Fruit fly (Drosophila melanogaster) whole organism, embryonic: Measurements from ENCODE around the gene BOD1.

ENCODE experiments used
- ATbp ChIP-seq: fragments of 200-800 bp; sonication (Bioruptor generic); optimal IDR thresholded peaks from 2 replicates; lab custom pipeline; 2017; ENCODE audit warnings: missing biosample characterization, mild to moderate bottlenecking, missing genetic modification characterization, missing genetic modification reagents
- Aef1 ChIP-seq: fragments of 200-800 bp; sonication (Bioruptor generic); IDR thresholded peaks from 3 replicates; pipeline ENCODE4 v1.3.6; 2022; ENCODE audit warnings: missing biosample characterization, missing genetic modification characterization
- CG10321 ChIP-seq: fragments of 200-800 bp; sonication (Bioruptor generic); IDR thresholded peaks from 2 replicates; pipeline ENCODE4 v1.3.6; 2022; ENCODE audit warnings: missing biosample characterization, missing genetic modification characterization
- CG11093 ChIP-seq: fragments of 200-800 bp; sonication (Bioruptor generic); IDR thresholded peaks from 3 replicates; pipeline ENCODE4 v1.3.6; 2022; ENCODE audit warnings: missing biosample characterization, missing genetic modification characterization
- CG11247 ChIP-seq: fragments of 200-800 bp; sonication (Bioruptor generic); IDR thresholded peaks from 2 replicates; pipeline ENCODE4 v1.3.6; 2022; ENCODE audit warnings: missing biosample characterization, missing genetic modification characterization
- CG11696 ChIP-seq: fragments of 200-800 bp; sonication (Bioruptor generic); IDR thresholded peaks from 2 replicates; pipeline ENCODE4 v1.3.6; 2022; ENCODE audit warnings: missing biosample characterization, missing genetic modification characterization
- CG12104 ChIP-seq: fragments of 200-800 bp; sonication (Bioruptor generic); optimal IDR thresholded peaks from 3 replicates; lab custom pipeline; 2016; ENCODE audit warnings: missing biosample characterization, missing genetic modification characterization
- CG14860 ChIP-seq: fragments of 200-800 bp; sonication (Bioruptor generic); IDR thresholded peaks from 3 replicates; pipeline ENCODE4 v1.3.6; 2022; ENCODE audit warnings: missing biosample characterization, missing genetic modification characterization; ENCODE audit not compliant: partially characterized antibody
- CG15601 ChIP-seq: fragments of 200-800 bp; sonication (Bioruptor generic); optimal IDR thresholded peaks from 3 replicates; lab custom pipeline; 2019; ENCODE audit warnings: missing biosample characterization, mild to moderate bottlenecking, missing genetic modification characterization, moderate library complexity
- CG1602 ChIP-seq: fragments of 200-800 bp; sonication (Bioruptor generic); optimal IDR thresholded peaks from 3 replicates; lab custom pipeline; 2016; ENCODE audit warnings: missing biosample characterization, missing genetic modification characterization
- CG1647 ChIP-seq: fragments of 200-800 bp; sonication (Bioruptor generic); optimal IDR thresholded peaks from 3 replicates; lab custom pipeline; 2016; ENCODE audit warnings: missing biosample characterization, missing genetic modification characterization
- CG16815 ChIP-seq: fragments of 200-800 bp; sonication (Bioruptor generic); optimal IDR thresholded peaks from 3 replicates; lab custom pipeline; 2017; ENCODE audit warnings: missing biosample characterization, mild to moderate bottlenecking, missing genetic modification characterization
- CG17361 ChIP-seq: fragments of 200-800 bp; sonication (Bioruptor generic); IDR thresholded peaks from 3 replicates; pipeline ENCODE4 v1.3.6; 2022; ENCODE audit warnings: missing biosample characterization, missing genetic modification characterization
- CG1792 ChIP-seq: fragments of 200-800 bp; sonication (Bioruptor generic); optimal IDR thresholded peaks from 2 replicates; lab custom pipeline; 2016; ENCODE audit warnings: missing biosample characterization, missing genetic modification characterization
- CG2116 ChIP-seq: fragments of 200-800 bp; sonication (Bioruptor generic); optimal IDR thresholded peaks from 3 replicates; lab custom pipeline; 2018; ENCODE audit warnings: missing biosample characterization, mild to moderate bottlenecking, missing genetic modification characterization
- CG2120 ChIP-seq: fragments of 200-800 bp; sonication (Bioruptor generic); optimal IDR thresholded peaks from 3 replicates; lab custom pipeline; 2016; ENCODE audit warnings: missing biosample characterization, missing genetic modification characterization
- CG31365 ChIP-seq: fragments of 200-800 bp; sonication (Bioruptor generic); optimal IDR thresholded peaks from 2 replicates; lab custom pipeline; 2018; ENCODE audit warnings: missing biosample characterization, mild to moderate bottlenecking, missing genetic modification characterization
- CG4820 ChIP-seq: fragments of 200-800 bp; sonication (Bioruptor generic); optimal IDR thresholded peaks from 3 replicates; lab custom pipeline; 2016; ENCODE audit warnings: missing biosample characterization, missing genetic modification characterization
- CG7357 ChIP-seq: fragments of 200-800 bp; sonication (Bioruptor generic); IDR thresholded peaks from 3 replicates; pipeline ENCODE4 v1.3.6; 2022; ENCODE audit warnings: missing biosample characterization, missing genetic modification characterization
- CG8765 ChIP-seq: fragments of 200-800 bp; sonication (Bioruptor generic); IDR thresholded peaks from 2 replicates; pipeline ENCODE4 v1.3.6; 2022; ENCODE audit warnings: missing biosample characterization, missing genetic modification characterization
- CG9932 ChIP-seq: fragments of 200-800 bp; sonication (Bioruptor generic); IDR thresholded peaks from 2 replicates; pipeline ENCODE4 v1.3.6; 2022; ENCODE audit warnings: missing biosample characterization, missing genetic modification characterization
- Deaf1 ChIP-seq: fragments of 200-800 bp; optimal IDR thresholded peaks from 3 replicates; lab custom pipeline; 2019; ENCODE audit warnings: missing biosample characterization, mild to moderate bottlenecking, missing genetic modification characterization, moderate library complexity
- Dip3 ChIP-seq: fragments of 200-800 bp; sonication (Bioruptor generic); optimal IDR thresholded peaks from 3 replicates; lab custom pipeline; 2016; ENCODE audit warnings: missing biosample characterization, missing genetic modification characterization
- Eip74EF ChIP-seq, 2 experiments: fragments of 200-800 bp in 1 of 2; fragments of >200 bp in 1 of 2; sonication (Bioruptor generic) in 1 of 2; optimal IDR thresholded peaks; 2 replicates each; lab custom pipeline; 2017 to 2019; ENCODE audit warnings: missing biosample characterization in 2 of 2, missing genetic modification characterization in 2 of 2, mild to moderate bottlenecking in 1 of 2, moderate library complexity in 1 of 2
- Gug ChIP-seq: fragments of 200-800 bp; sonication (Bioruptor generic); IDR thresholded peaks from 4 replicates; pipeline ENCODE4 v1.3.6; 2022; ENCODE audit warnings: missing biosample characterization, missing genetic modification characterization
- H15 ChIP-seq: fragments of 200-800 bp; sonication (Bioruptor generic); IDR thresholded peaks from 3 replicates; pipeline ENCODE4 v1.3.6; 2022; ENCODE audit warnings: missing biosample characterization, missing genetic modification characterization
- HLHmδ ChIP-seq: fragments of 200-800 bp; sonication (Bioruptor generic); optimal IDR thresholded peaks from 2 replicates; lab custom pipeline; 2018; ENCODE audit warnings: missing biosample characterization, mild to moderate bottlenecking, missing genetic modification characterization, moderate library complexity
- Hr78 ChIP-seq, 2 experiments: fragments of 200-800 bp in 1 of 2; fragments of >200 bp in 1 of 2; sonication (Bioruptor generic) in 1 of 2; optimal IDR thresholded peaks; 2 replicates each; lab custom pipeline; 2017 to 2019; ENCODE audit warnings: missing biosample characterization in 2 of 2, missing genetic modification characterization in 2 of 2, mild to moderate bottlenecking in 1 of 2, moderate library complexity in 1 of 2
- Oaz ChIP-seq: fragments of 200-800 bp; sonication (Bioruptor generic); IDR thresholded peaks from 2 replicates; pipeline ENCODE4 v1.3.6; 2022; ENCODE audit warnings: missing biosample characterization, missing genetic modification characterization
- Scr ChIP-seq: fragments of 200-800 bp; sonication (Bioruptor generic); IDR thresholded peaks from 2 replicates; pipeline ENCODE4 v1.3.6; 2022; ENCODE audit warnings: missing biosample characterization, missing genetic modification characterization; ENCODE audit not compliant: partially characterized antibody
- Sin3A ChIP-seq: fragments of >200 bp; optimal IDR thresholded peaks from 2 replicates; lab custom pipeline; 2018
- ac ChIP-seq: fragments of 200-800 bp; sonication (Bioruptor generic); optimal IDR thresholded peaks from 3 replicates; lab custom pipeline; 2017; ENCODE audit warnings: missing biosample characterization, mild to moderate bottlenecking, missing genetic modification characterization
- br ChIP-seq: fragments of >200 bp; optimal IDR thresholded peaks from 2 replicates; lab custom pipeline; 2017
- cas ChIP-seq: fragments of 200-800 bp; sonication (Bioruptor generic); IDR thresholded peaks from 2 replicates; pipeline ENCODE4 v1.3.6; 2022; ENCODE audit warnings: missing biosample characterization, missing genetic modification characterization
- crc ChIP-seq: fragments of 200-800 bp; sonication (Bioruptor generic); optimal IDR thresholded peaks from 2 replicates; lab custom pipeline; 2016; ENCODE audit warnings: missing biosample characterization, missing genetic modification characterization
- croc ChIP-seq: fragments of 200-800 bp; sonication (Bioruptor generic); conservative IDR thresholded peaks from 3 replicates; pipeline ENCODE4 v1.3.6; 2022; ENCODE audit warnings: missing biosample characterization, missing genetic modification characterization
- dysf ChIP-seq: fragments of 200-800 bp; sonication (Bioruptor generic); IDR thresholded peaks from 3 replicates; pipeline ENCODE4 v1.3.6; 2022; ENCODE audit warnings: missing biosample characterization, missing genetic modification characterization
- eve ChIP-seq, 2 experiments: fragments of >200 bp; optimal IDR thresholded peaks; 2 replicates each; lab custom pipeline; 2017; ENCODE audit warnings: missing biosample characterization in 2 of 2, missing genetic modification characterization in 2 of 2
- gfzf ChIP-seq: fragments of 200-800 bp; sonication (Bioruptor generic); optimal IDR thresholded peaks from 2 replicates; lab custom pipeline; 2016; ENCODE audit warnings: missing biosample characterization, mild to moderate bottlenecking, missing genetic modification characterization, moderate library complexity
- grn ChIP-seq: fragments of 200-800 bp; sonication (Bioruptor generic); optimal IDR thresholded peaks from 3 replicates; lab custom pipeline; 2017; ENCODE audit warnings: missing biosample characterization, missing genetic modification characterization
- gro ChIP-seq: fragments of 200-800 bp; sonication (Bioruptor generic); optimal IDR thresholded peaks from 2 replicates; lab custom pipeline; 2016; ENCODE audit warnings: missing biosample characterization, missing genetic modification characterization
- knrl ChIP-seq: fragments of 200-800 bp; sonication (Bioruptor generic); IDR thresholded peaks from 3 replicates; pipeline ENCODE4 v1.3.6; 2022; ENCODE audit warnings: missing biosample characterization, missing genetic modification characterization; ENCODE audit not compliant: partially characterized antibody
- lov ChIP-seq, 2 experiments: fragments of 200-800 bp in 1 of 2; fragments of >200 bp in 1 of 2; sonication (Bioruptor generic) in 1 of 2; IDR thresholded peaks in 1 of 2; optimal IDR thresholded peaks in 1 of 2; 2 replicates in 1 of 2; 3 replicates in 1 of 2; pipeline versions ENCODE4 v1.3.6 to Lab custom; 2017 to 2022; ENCODE audit warnings: missing biosample characterization in 1 of 2, missing genetic modification characterization in 1 of 2
- nau ChIP-seq: fragments of 200-800 bp; sonication (Bioruptor generic); optimal IDR thresholded peaks from 3 replicates; lab custom pipeline; 2017; ENCODE audit warnings: missing biosample characterization, mild to moderate bottlenecking, missing genetic modification characterization, missing genetic modification reagents
- peb ChIP-seq: fragments of 200-800 bp; sonication (Bioruptor generic); IDR thresholded peaks from 2 replicates; pipeline ENCODE4 v1.3.6; 2022; ENCODE audit warnings: missing biosample characterization, missing genetic modification characterization
- sqz ChIP-seq: fragments of 200-800 bp; sonication (Bioruptor generic); optimal IDR thresholded peaks from 3 replicates; lab custom pipeline; 2018; ENCODE audit warnings: missing biosample characterization, mild to moderate bottlenecking, missing genetic modification characterization
- tgo ChIP-seq: fragments of 200-800 bp; sonication (Bioruptor generic); IDR thresholded peaks from 3 replicates; pipeline ENCODE4 v1.3.6; 2022; ENCODE audit warnings: missing biosample characterization, missing genetic modification characterization
- tna ChIP-seq: fragments of 200-800 bp; sonication (Bioruptor generic); IDR thresholded peaks from 2 replicates; pipeline ENCODE4 v1.3.6; 2022; ENCODE audit warnings: missing biosample characterization, missing genetic modification characterization; ENCODE audit not compliant: partially characterized antibody
- trem ChIP-seq: fragments of 200-800 bp; optimal IDR thresholded peaks from 3 replicates; lab custom pipeline; 2019; ENCODE audit warnings: missing biosample characterization, mild to moderate bottlenecking, missing genetic modification characterization, moderate library complexity
- vnd ChIP-seq: fragments of 200-800 bp; sonication (Bioruptor generic); IDR thresholded peaks from 3 replicates; pipeline ENCODE4 v1.3.6; 2022; ENCODE audit warnings: missing biosample characterization, missing genetic modification characterization; ENCODE audit not compliant: partially characterized antibody

Gene BOD1

dm6 chr3R:27922673-27923175, 15.3 kb upstream of the BOD1 start, which contains the start of gene RpL4 (continued):
- TF ChIP-seq Aef1 (GFP tag; lab: Robert Waterston, UW) (0 out of 3 replicates have a peak, but pooled peaks have one; percentile 21), knrl (GFP tag; lab: Robert Waterston, UW) (no peak), trem (tag; lab: Kevin White, UChicago) (peak; percentile 12), CG2116 (GFP tag; lab: Kevin White, UChicago) (peak; percentile 99), Hr78 (GFP tag; optimal IDR thresholded peaks at IDR 0.05; lab: Kevin White, UChicago) (peak in 1 of 2 experiments; percentile 19), CG16815 (peak; percentile 58), CG11093 (no peak), croc (GFP tag; lab: Robert Waterston, UW) (no peak), HLHmδ (GFP tag; lab: Kevin White, UChicago) (peak; percentile 99), eve (GFP tag; optimal IDR thresholded peaks at IDR 0.05; lab: Kevin White, UChicago) (no peak), CG9932 (GFP tag; lab: Robert Waterston, UW) (peak; percentile 65), dysf (GFP tag; lab: Robert Waterston, UW) (peak; percentile 72), CG4820 (GFP tag; lab: Kevin White, UChicago) (peak; percentile 56), H15 (GFP tag; lab: Robert Waterston, UW) (peak; percentile 74; the same call in 2 of the 3 replicates), CG11247 (GFP tag; lab: Robert Waterston, UW) (peak; percentile 85), CG15601 (tag; lab: Kevin White, UChicago) (peak; percentile 76), crc (GFP tag; lab: Kevin White, UChicago) (peak; percentile 75), CG14860 (GFP tag; lab: Robert Waterston, UW) (no peak), peb (GFP tag; lab: Robert Waterston, UW) (no peak), CG1602 (GFP tag; lab: Kevin White, UChicago) (peak; percentile 39), CG2120 (GFP tag; lab: Kevin White, UChicago) (peak; percentile 58), ac (GFP tag; lab: Kevin White, UChicago) (peak; percentile 84), Dip3 (GFP tag; lab: Kevin White, UChicago) (peak; percentile 60), grn (peak; percentile 44), sqz (GFP tag; lab: Kevin White, UChicago) (peak; percentile 90), tgo (GFP tag; lab: Robert Waterston, UW) (peak; percentile 67), Scr (peak; percentile 38; the same call in 1 of the 2 replicates), CG1647 (GFP tag; lab: Kevin White, UChicago) (peak; percentile 59), vnd (GFP tag; lab: Robert Waterston, UW) (no peak), ATbp (GFP tag; lab: Kevin White, UChicago) (peak; percentile 84), CG10321 (peak; percentile 51; the same call in 1 of the 2 replicates), br (lab: Kevin White, UChicago) (no peak), gro (peak; percentile 82), Sin3A (lab: Kevin White, UChicago) (no peak), CG1792 (GFP tag; lab: Kevin White, UChicago) (peak; percentile 65), CG7357 (GFP tag; lab: Robert Waterston, UW) (no peak), Oaz (GFP tag; lab: Robert Waterston, UW) (peak; percentile 69), tna (GFP tag; lab: Robert Waterston, UW) (0 out of 2 replicates have a peak, but pooled peaks have one; percentile 16), gfzf (GFP tag; lab: Kevin White, UChicago) (peak; percentile 4), Deaf1 (tag; lab: Kevin White, UChicago) (peak; percentile 17), cas (GFP tag; lab: Robert Waterston, UW) (peak; percentile 53), lov (optimal IDR thresholded peaks at IDR 0.05; lab: Kevin White, UChicago) (no peak), lov (GFP tag; IDR thresholded peaks at IDR 0.05; lab: Robert Waterston, UW) (peak; percentile 87), CG11696 (GFP tag; lab: Robert Waterston, UW) (peak; percentile 74), CG12104 (peak; percentile 85), Eip74EF (GFP tag; optimal IDR thresholded peaks at IDR 0.05; lab: Kevin White, UChicago) (peak in 1 of 2 experiments; percentile 50), Gug (GFP tag; lab: Robert Waterston, UW) (no peak; the same call in 3 of the 4 replicates), CG17361 (peak; percentile 83), CG8765 (no peak), CG31365 (tag; lab: Kevin White, UChicago) (peak; percentile 69), nau (GFP tag; lab: Kevin White, UChicago) (peak; percentile 82)
